Worm (Caenorhabditis elegans): ENCODE data around the gene plc-4.

- TF ChIP-seq tbx-11 (GFP tag; IDR thresholded peaks at IDR 0.05): no peak
- TF ChIP-seq hmg-4 (GFP tag; optimal IDR thresholded peaks at IDR 0.05): no peak
- TF ChIP-seq aly-1 (tag; optimal IDR thresholded peaks at IDR 0.05): no peak
- no peak for TF ChIP-seq tbx-37 (GFP tag; conservative IDR thresholded peaks at IDR 0.05)
- no peak for TF ChIP-seq F13C5.2 (tag; optimal IDR thresholded peaks at IDR 0.05)
Measured at ce11 chrIV:7499302-7499701, 13.2 kb downstream of the plc-4 start.

Measured in whole organism, early embryonic.